Fruit fly (Drosophila melanogaster) Kc167 (cell line): ENCODE results near the gene CG14606.

ENCODE experiments used
- h ChIP-seq: fragments of >200 bp; optimal IDR thresholded peaks from 3 replicates; lab custom pipeline; 2018; ENCODE audit warnings: missing external identifiers
- psq ChIP-seq: fragments of >200 bp; optimal IDR thresholded peaks from 2 replicates; lab custom pipeline; 2017; ENCODE audit warnings: missing external identifiers

DNA sequence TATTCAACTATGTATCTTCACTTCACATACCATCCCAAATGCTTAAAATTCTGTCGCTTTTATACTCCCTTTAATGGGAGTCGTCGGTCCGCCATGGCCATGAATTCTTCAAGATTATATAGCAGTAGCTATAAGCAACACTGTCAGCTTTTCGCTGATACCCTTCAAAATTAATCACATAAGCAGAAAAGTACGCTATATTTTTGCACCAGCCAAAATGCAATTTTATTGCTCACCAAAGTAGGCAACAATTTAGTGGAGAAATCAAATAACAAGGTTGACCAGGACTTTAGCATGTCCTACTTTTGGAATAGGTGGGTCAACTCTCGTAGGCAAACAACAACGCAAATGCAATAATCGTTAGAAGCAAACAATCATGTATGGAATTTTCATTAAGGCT is 17.0 kb downstream of the CG14606 start:
- TF ChIP-seq h, result no peak
- TF ChIP-seq psq, result no peak
